Fruit fly (Drosophila melanogaster) Kc167 (cell line): ENCODE measurements around the gene CG5466.

Source experiments
- psq ChIP-seq: fragments of >200 bp; optimal IDR thresholded peaks from 2 replicates; lab custom pipeline; 2017; ENCODE audit warnings: missing external identifiers
- ttk ChIP-seq: sonication (Bioruptor generic); optimal IDR thresholded peaks from 2 replicates; lab custom pipeline; 2017; ENCODE audit warnings: missing external identifiers

DNA sequence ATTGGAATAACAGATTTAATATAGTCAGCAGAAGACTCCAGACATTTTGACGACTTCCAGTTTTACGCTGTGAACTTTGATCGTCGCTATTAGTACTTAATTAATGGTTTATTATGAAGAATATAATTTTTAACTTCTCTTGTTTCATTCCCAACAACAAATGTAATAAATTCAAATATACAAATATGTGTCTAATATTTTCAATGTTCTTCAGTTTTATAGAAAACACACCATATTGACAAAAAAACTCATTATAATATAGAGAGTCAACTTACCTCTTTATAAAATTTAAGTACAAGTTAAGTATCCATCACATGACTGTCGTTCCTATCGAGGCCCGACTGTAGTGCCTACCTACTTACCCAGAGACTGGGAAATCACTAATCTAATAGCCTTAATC is 44.4 kb upstream of the CG5466 start:
- TF ChIP-seq ttk (lab: Kevin White, UChicago) (no peak), psq (no peak)
